Fruit fly (Drosophila melanogaster) Kc167 (cell line): Measurements from ENCODE around the gene CG11378.

Experiments used
- Myc ChIP-seq: fragments of >200 bp; optimal IDR thresholded peaks from 2 replicates; lab custom pipeline; 2017; ENCODE audit warnings: missing external identifiers
- Sin3A ChIP-seq: fragments of >200 bp; optimal IDR thresholded peaks from 2 replicates; lab custom pipeline; 2018; ENCODE audit warnings: missing external identifiers
- h ChIP-seq: fragments of >200 bp; optimal IDR thresholded peaks from 3 replicates; lab custom pipeline; 2018; ENCODE audit warnings: missing external identifiers
- insv ChIP-seq: fragments of >200 bp; optimal IDR thresholded peaks from 3 replicates; lab custom pipeline; 2018; ENCODE audit warnings: missing external identifiers
- psq ChIP-seq: fragments of >200 bp; optimal IDR thresholded peaks from 2 replicates; lab custom pipeline; 2017; ENCODE audit warnings: missing external identifiers
- ttk ChIP-seq: sonication (Bioruptor generic); optimal IDR thresholded peaks from 2 replicates; lab custom pipeline; 2017; ENCODE audit warnings: missing external identifiers

The CG11378 gene

DNA sequence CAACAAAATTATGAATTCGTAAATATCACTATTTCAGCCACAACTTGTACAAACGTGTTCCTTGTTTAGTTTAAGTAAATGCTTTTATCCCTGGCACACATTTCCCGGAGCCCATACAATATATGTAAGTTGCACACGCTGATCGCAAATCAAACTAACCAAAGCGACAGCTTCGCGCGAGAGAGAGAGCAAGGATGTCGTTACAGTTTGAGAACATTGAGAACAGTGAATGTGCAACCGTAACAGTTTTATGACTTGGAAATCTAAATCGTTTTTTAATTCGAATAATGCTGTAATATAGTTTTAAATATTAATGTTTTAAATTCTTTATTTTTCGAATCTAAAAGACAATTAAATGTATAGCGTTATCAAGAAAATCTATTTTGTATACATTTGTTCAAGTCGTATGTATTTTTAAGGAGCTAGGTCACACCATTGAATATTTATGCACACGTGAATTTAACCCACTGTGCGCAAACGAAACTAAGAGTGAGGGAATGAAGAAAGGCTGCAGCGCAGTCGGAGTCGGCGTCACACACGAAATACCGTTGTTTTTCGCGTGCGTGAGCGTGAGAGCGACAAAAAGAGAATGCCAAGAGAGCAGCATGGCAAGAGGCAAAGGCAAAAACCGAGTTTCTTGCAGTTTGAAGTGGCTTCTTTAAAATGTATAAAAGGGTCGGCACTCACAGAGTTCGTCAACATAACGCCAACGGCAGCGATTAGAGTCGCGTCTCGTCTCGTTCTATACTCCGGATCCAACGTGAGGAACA, 38.8 kb downstream of the CG11378 start, which contains the start of gene CG11382:
Gene CG11382 (plus strand): TSS at position 720 of the 770 bp plus-strand sequence.
- no peak for TF ChIP-seq psq (lab: Kevin White, UChicago)
- no peak for TF ChIP-seq h (lab: Kevin White, UChicago)
- TF ChIP-seq insv (lab: Kevin White, UChicago), result no peak
- no peak for TF ChIP-seq Sin3A
- TF ChIP-seq Myc, result no peak
- TF ChIP-seq ttk (lab: Kevin White, UChicago), result no peak

DNA sequence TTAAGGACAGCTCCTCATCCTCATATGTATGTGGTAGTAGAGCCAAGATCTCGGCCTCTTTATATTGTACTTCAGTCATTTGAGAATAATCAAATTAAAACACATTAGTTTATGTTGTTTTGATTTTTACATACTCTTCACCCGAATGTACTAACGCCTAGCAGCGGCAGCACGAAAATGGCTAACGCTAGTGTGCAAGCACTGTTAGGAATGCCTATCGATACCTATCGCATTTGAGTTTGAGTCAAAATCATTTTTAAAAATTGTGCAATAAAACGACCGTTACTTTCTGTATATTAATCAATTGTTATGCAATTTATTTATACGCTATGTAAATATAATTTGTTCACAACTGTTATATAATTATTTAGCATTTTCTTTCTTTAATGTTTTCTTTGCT, 44.4 kb downstream of the CG11378 start, which contains the start of gene CG11398:
Gene CG11398 (minus strand): TSS at position 157 of the 400 bp plus-strand sequence.
- TF ChIP-seq psq (lab: Kevin White, UChicago) (no peak), Sin3A (no peak), h (lab: Kevin White, UChicago) (no peak), ttk (lab: Kevin White, UChicago) (no peak), Myc (no peak), insv (lab: Kevin White, UChicago) (no peak)

DNA sequence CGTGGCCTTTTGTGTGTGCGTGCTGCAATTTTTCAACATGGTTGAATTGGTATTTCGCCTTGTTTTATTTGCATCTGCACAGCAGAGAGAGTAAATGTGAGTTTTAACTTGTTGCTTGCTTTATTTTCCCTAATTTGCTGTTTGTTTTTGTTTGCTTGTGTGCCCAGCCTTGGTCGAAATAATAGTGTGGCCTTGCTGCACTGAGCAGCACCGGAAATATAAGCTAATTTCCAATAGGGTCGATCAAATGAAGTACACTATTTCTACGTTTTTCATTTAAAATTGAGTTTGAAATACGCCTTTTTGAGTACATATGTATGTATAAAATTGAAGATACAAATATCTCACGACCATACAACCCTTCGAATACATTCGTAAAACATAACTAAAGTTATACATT, 46.1 kb downstream of the CG11378 start:
- no peak for TF ChIP-seq ttk (lab: Kevin White, UChicago)
- no peak for TF ChIP-seq Myc
- TF ChIP-seq psq (lab: Kevin White, UChicago), result no peak
- no peak for TF ChIP-seq h (lab: Kevin White, UChicago)
- no peak for TF ChIP-seq Sin3A
- TF ChIP-seq insv (lab: Kevin White, UChicago), result no peak
